Worm (Caenorhabditis elegans): ENCODE data around the gene T09B9.4.

DNA sequence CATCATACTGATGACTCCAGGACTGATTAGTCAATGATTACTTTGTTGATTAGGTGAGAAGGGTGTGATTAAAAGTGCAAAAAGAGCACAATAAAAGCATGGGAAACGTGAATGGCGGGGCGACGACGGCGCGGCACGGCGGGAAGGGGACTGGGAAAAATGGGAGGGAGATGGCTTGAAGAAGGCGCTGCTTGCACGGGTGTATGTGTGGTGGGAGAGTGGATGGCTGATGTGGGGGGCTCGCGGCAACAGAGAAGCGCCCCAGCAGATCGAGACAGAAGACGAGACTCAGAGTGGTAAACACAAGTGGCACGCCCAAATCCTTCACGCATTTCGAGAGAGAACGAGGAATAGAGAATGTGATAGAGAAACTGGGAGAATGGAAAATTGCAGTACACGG lies 36.4 kb downstream of the T09B9.4 start, which contains the start of gene F15G9.5:
- TF ChIP-seq him-1 (tag; optimal IDR thresholded peaks at IDR 0.05) (peak; percentile 2), dao-5 (tag; optimal IDR thresholded peaks at IDR 0.05) (no peak)

All from whole organism, L4/young adult.